Fruit fly (Drosophila melanogaster) whole organism, embryonic: ENCODE results near the gene Vps37B.

ENCODE experiments used
- Ada2b ChIP-seq: fragments of 200-800 bp; sonication (Bioruptor generic); IDR thresholded peaks from 2 replicates; pipeline ENCODE4 v1.3.6; 2022; ENCODE audit warnings: missing biosample characterization, missing genetic modification characterization
- Aef1 ChIP-seq: fragments of 200-800 bp; sonication (Bioruptor generic); IDR thresholded peaks from 3 replicates; pipeline ENCODE4 v1.3.6; 2022; ENCODE audit warnings: missing biosample characterization, missing genetic modification characterization
- Antp ChIP-seq: fragments of 200-800 bp; sonication (Bioruptor generic); optimal IDR thresholded peaks from 3 replicates; lab custom pipeline; 2016; ENCODE audit warnings: missing biosample characterization, missing genetic modification characterization
- Asciz ChIP-seq: fragments of 200-800 bp; sonication (Bioruptor generic); optimal IDR thresholded peaks from 2 replicates; lab custom pipeline; 2017; ENCODE audit warnings: missing biosample characterization, mild to moderate bottlenecking, missing genetic modification characterization, missing genetic modification reagents
- Blimp-1 ChIP-seq: fragments of 200-800 bp; sonication (Bioruptor generic); optimal IDR thresholded peaks from 3 replicates; lab custom pipeline; 2018; ENCODE audit warnings: missing biosample characterization, missing genetic modification characterization, mild to moderate bottlenecking, moderate library complexity, missing genetic modification reagents
- C15 ChIP-seq: fragments of 200-800 bp; sonication (Bioruptor generic); IDR thresholded peaks from 3 replicates; pipeline ENCODE4 v1.3.6; 2022; ENCODE audit warnings: missing biosample characterization, missing genetic modification characterization
- CG1024 ChIP-seq: fragments of 200-800 bp; sonication (Bioruptor generic); IDR thresholded peaks from 2 replicates; pipeline ENCODE4 v1.3.6; 2022; ENCODE audit warnings: missing biosample characterization, missing genetic modification characterization
- CG10462 ChIP-seq: fragments of 200-800 bp; sonication (Bioruptor generic); optimal IDR thresholded peaks from 2 replicates; lab custom pipeline; 2016; ENCODE audit warnings: missing biosample characterization, missing genetic modification characterization
- CG11093 ChIP-seq: fragments of 200-800 bp; sonication (Bioruptor generic); IDR thresholded peaks from 3 replicates; pipeline ENCODE4 v1.3.6; 2022; ENCODE audit warnings: missing biosample characterization, missing genetic modification characterization
- CG11398 ChIP-seq: fragments of 200-800 bp; sonication (Bioruptor generic); optimal IDR thresholded peaks from 2 replicates; lab custom pipeline; 2016; ENCODE audit warnings: missing biosample characterization, missing genetic modification characterization
- CG11560 ChIP-seq: fragments of 200-800 bp; sonication (Bioruptor generic); IDR thresholded peaks from 3 replicates; pipeline ENCODE4 v1.3.6; 2022; ENCODE audit warnings: missing biosample characterization, missing genetic modification characterization
- CG12769 ChIP-seq: fragments of 200-800 bp; sonication (Bioruptor generic); optimal IDR thresholded peaks from 2 replicates; lab custom pipeline; 2019; ENCODE audit warnings: missing biosample characterization, mild to moderate bottlenecking, missing genetic modification characterization, moderate library complexity
- CG14860 ChIP-seq: fragments of 200-800 bp; sonication (Bioruptor generic); IDR thresholded peaks from 3 replicates; pipeline ENCODE4 v1.3.6; 2022; ENCODE audit warnings: missing biosample characterization, missing genetic modification characterization; ENCODE audit not compliant: partially characterized antibody
- CG15514 ChIP-seq: fragments of 200-800 bp; sonication (Bioruptor generic); optimal IDR thresholded peaks from 3 replicates; lab custom pipeline; 2017; ENCODE audit warnings: missing biosample characterization, missing genetic modification characterization, mild to moderate bottlenecking, moderate library complexity, missing genetic modification reagents
- CG1832 ChIP-seq: fragments of 200-800 bp; sonication (Bioruptor generic); optimal IDR thresholded peaks from 2 replicates; lab custom pipeline; 2017; ENCODE audit warnings: missing biosample characterization, mild to moderate bottlenecking, missing genetic modification characterization, inconsistent platforms
- CG2116 ChIP-seq: fragments of 200-800 bp; sonication (Bioruptor generic); optimal IDR thresholded peaks from 3 replicates; lab custom pipeline; 2018; ENCODE audit warnings: missing biosample characterization, mild to moderate bottlenecking, missing genetic modification characterization
- CG32532 ChIP-seq: fragments of 200-800 bp; sonication (Bioruptor generic); IDR thresholded peaks from 2 replicates; pipeline ENCODE4 v1.3.6; 2022; ENCODE audit warnings: missing biosample characterization, missing genetic modification characterization
- CG6765 ChIP-seq: fragments of 200-800 bp; sonication (Bioruptor generic); optimal IDR thresholded peaks from 3 replicates; lab custom pipeline; 2017; ENCODE audit warnings: missing biosample characterization, mild to moderate bottlenecking, missing genetic modification characterization
- CG8089 ChIP-seq: fragments of 200-800 bp; sonication (Bioruptor generic); optimal IDR thresholded peaks from 3 replicates; lab custom pipeline; 2016; ENCODE audit warnings: missing biosample characterization, missing genetic modification characterization
- CG9876 ChIP-seq: fragments of 200-800 bp; sonication (Bioruptor generic); optimal IDR thresholded peaks from 2 replicates; lab custom pipeline; 2016; ENCODE audit warnings: missing biosample characterization, missing genetic modification characterization
- Camta ChIP-seq: fragments of 200-800 bp; sonication (Bioruptor generic); optimal IDR thresholded peaks from 2 replicates; lab custom pipeline; 2016; ENCODE audit warnings: missing biosample characterization, missing genetic modification characterization
- Deaf1 ChIP-seq: fragments of 200-800 bp; optimal IDR thresholded peaks from 3 replicates; lab custom pipeline; 2019; ENCODE audit warnings: missing biosample characterization, mild to moderate bottlenecking, missing genetic modification characterization, moderate library complexity
- Fer3 ChIP-seq: fragments of 200-800 bp; sonication (Bioruptor generic); optimal IDR thresholded peaks from 2 replicates; lab custom pipeline; 2018; ENCODE audit warnings: missing biosample characterization, mild to moderate bottlenecking, missing genetic modification characterization, moderate library complexity
- HLH4C ChIP-seq: fragments of 200-800 bp; sonication (Bioruptor generic); IDR thresholded peaks from 3 replicates; pipeline ENCODE4 v1.3.6; 2022; ENCODE audit warnings: missing biosample characterization, missing genetic modification characterization; ENCODE audit not compliant: partially characterized antibody
- Hr39 ChIP-seq: fragments of >200 bp; optimal IDR thresholded peaks from 2 replicates; lab custom pipeline; 2017
- Mrtf ChIP-seq: fragments of 200-800 bp; sonication (Bioruptor generic); IDR thresholded peaks from 3 replicates; pipeline ENCODE4 v1.3.6; 2022; ENCODE audit warnings: missing biosample characterization, missing genetic modification characterization
- PHDP ChIP-seq: fragments of 200-800 bp; sonication (Bioruptor generic); optimal IDR thresholded peaks from 3 replicates; lab custom pipeline; 2018; ENCODE audit warnings: missing biosample characterization, mild to moderate bottlenecking, missing genetic modification characterization, moderate library complexity
- Sry-δ ChIP-seq: fragments of 200-800 bp; sonication (Bioruptor generic); optimal IDR thresholded peaks from 2 replicates; lab custom pipeline; 2016; ENCODE audit warnings: missing biosample characterization, missing genetic modification characterization
- Stat92E ChIP-seq, 3 experiments: fragments of >200 bp in 2 of 3; fragments of 200-800 bp in 1 of 3; sonication (Bioruptor generic) in 1 of 3; optimal IDR thresholded peaks; 2 replicates each; lab custom pipeline; 2017 to 2019; ENCODE audit warnings: missing biosample characterization in 3 of 3, missing genetic modification characterization in 3 of 3, mild to moderate bottlenecking in 1 of 3, moderate library complexity in 1 of 3
- Taf1 ChIP-seq: fragments of 200-800 bp; sonication (Bioruptor generic); IDR thresholded peaks from 2 replicates; pipeline ENCODE4 v1.3.6; 2022; ENCODE audit warnings: missing biosample characterization, missing genetic modification characterization
- bcd ChIP-seq: fragments of 200-800 bp; sonication (Bioruptor generic); optimal IDR thresholded peaks from 2 replicates; lab custom pipeline; 2017; ENCODE audit warnings: missing biosample characterization, mild to moderate bottlenecking, missing genetic modification characterization
- corto ChIP-seq: fragments of 200-800 bp; sonication (Bioruptor generic); optimal IDR thresholded peaks from 2 replicates; lab custom pipeline; 2016; ENCODE audit warnings: missing biosample characterization, mild to moderate bottlenecking, missing genetic modification characterization, moderate library complexity
- danr ChIP-seq: fragments of 200-800 bp; sonication (Bioruptor generic); IDR thresholded peaks from 2 replicates; pipeline ENCODE4 v1.3.6; 2022; ENCODE audit warnings: missing biosample characterization, missing genetic modification characterization
- disco-r ChIP-seq: fragments of 200-800 bp; sonication (Bioruptor generic); optimal IDR thresholded peaks from 2 replicates; lab custom pipeline; 2016; ENCODE audit warnings: missing biosample characterization, missing genetic modification characterization
- dm ChIP-seq: fragments of 200-800 bp; sonication (Bioruptor generic); optimal IDR thresholded peaks from 3 replicates; lab custom pipeline; 2016; ENCODE audit warnings: missing biosample characterization, missing genetic modification characterization
- exex ChIP-seq: fragments of 200-800 bp; sonication (Bioruptor generic); optimal IDR thresholded peaks from 4 replicates; lab custom pipeline; 2018; ENCODE audit warnings: missing biosample characterization, mild to moderate bottlenecking, missing genetic modification characterization, moderate library complexity
- fd64A ChIP-seq: fragments of 200-800 bp; sonication (Bioruptor generic); optimal IDR thresholded peaks from 3 replicates; lab custom pipeline; 2018; ENCODE audit warnings: missing biosample characterization, mild to moderate bottlenecking, missing genetic modification characterization
- gce ChIP-seq: fragments of 200-800 bp; sonication (Bioruptor generic); IDR thresholded peaks from 3 replicates; pipeline ENCODE4 v1.3.6; 2022; ENCODE audit warnings: missing biosample characterization, missing genetic modification characterization
- gro ChIP-seq: fragments of 200-800 bp; sonication (Bioruptor generic); optimal IDR thresholded peaks from 2 replicates; lab custom pipeline; 2016; ENCODE audit warnings: missing biosample characterization, missing genetic modification characterization
- hth ChIP-seq: fragments of >200 bp; optimal IDR thresholded peaks from 2 replicates; lab custom pipeline; 2017; ENCODE audit warnings: inconsistent platforms
- klu ChIP-seq: fragments of 200-800 bp; sonication (Bioruptor generic); IDR thresholded peaks from 2 replicates; pipeline ENCODE4 v1.3.6; 2022; ENCODE audit warnings: missing biosample characterization, missing genetic modification characterization
- kni ChIP-seq: fragments of 200-800 bp; sonication (Bioruptor generic); optimal IDR thresholded peaks from 3 replicates; lab custom pipeline; 2017; ENCODE audit warnings: mild to moderate bottlenecking, missing biosample characterization, missing genetic modification reagents, missing genetic modification characterization
- lilli ChIP-seq: fragments of 200-800 bp; sonication (Bioruptor generic); optimal IDR thresholded peaks from 3 replicates; lab custom pipeline; 2016; ENCODE audit warnings: missing biosample characterization, missing genetic modification characterization
- pfk ChIP-seq: fragments of 200-800 bp; sonication (Bioruptor generic); optimal IDR thresholded peaks from 2 replicates; lab custom pipeline; 2018; ENCODE audit warnings: missing biosample characterization, mild to moderate bottlenecking, missing genetic modification characterization, moderate library complexity
- phol ChIP-seq: fragments of 200-800 bp; sonication (Bioruptor generic); optimal IDR thresholded peaks from 3 replicates; lab custom pipeline; 2018; ENCODE audit warnings: missing biosample characterization, mild to moderate bottlenecking, missing genetic modification characterization, moderate library complexity
- row ChIP-seq: fragments of 200-800 bp; sonication (Bioruptor generic); IDR thresholded peaks from 3 replicates; pipeline ENCODE4 v1.3.6; 2022; ENCODE audit warnings: missing biosample characterization, missing genetic modification characterization
- sim ChIP-seq: fragments of 200-800 bp; sonication (Bioruptor generic); IDR thresholded peaks from 2 replicates; pipeline ENCODE4 v1.3.6; 2022; ENCODE audit warnings: missing biosample characterization, missing genetic modification characterization
- sr ChIP-seq: fragments of 200-800 bp; sonication (Bioruptor generic); IDR thresholded peaks from 3 replicates; pipeline ENCODE4 v1.3.6; 2022; ENCODE audit warnings: missing biosample characterization, missing genetic modification characterization
- ssp ChIP-seq: fragments of 200-800 bp; sonication (Bioruptor generic); IDR thresholded peaks from 2 replicates; pipeline ENCODE4 v1.3.6; 2022; ENCODE audit warnings: missing biosample characterization, missing genetic modification characterization
- trem ChIP-seq: fragments of 200-800 bp; optimal IDR thresholded peaks from 3 replicates; lab custom pipeline; 2019; ENCODE audit warnings: missing biosample characterization, mild to moderate bottlenecking, missing genetic modification characterization, moderate library complexity

The Vps37B gene

DNA sequence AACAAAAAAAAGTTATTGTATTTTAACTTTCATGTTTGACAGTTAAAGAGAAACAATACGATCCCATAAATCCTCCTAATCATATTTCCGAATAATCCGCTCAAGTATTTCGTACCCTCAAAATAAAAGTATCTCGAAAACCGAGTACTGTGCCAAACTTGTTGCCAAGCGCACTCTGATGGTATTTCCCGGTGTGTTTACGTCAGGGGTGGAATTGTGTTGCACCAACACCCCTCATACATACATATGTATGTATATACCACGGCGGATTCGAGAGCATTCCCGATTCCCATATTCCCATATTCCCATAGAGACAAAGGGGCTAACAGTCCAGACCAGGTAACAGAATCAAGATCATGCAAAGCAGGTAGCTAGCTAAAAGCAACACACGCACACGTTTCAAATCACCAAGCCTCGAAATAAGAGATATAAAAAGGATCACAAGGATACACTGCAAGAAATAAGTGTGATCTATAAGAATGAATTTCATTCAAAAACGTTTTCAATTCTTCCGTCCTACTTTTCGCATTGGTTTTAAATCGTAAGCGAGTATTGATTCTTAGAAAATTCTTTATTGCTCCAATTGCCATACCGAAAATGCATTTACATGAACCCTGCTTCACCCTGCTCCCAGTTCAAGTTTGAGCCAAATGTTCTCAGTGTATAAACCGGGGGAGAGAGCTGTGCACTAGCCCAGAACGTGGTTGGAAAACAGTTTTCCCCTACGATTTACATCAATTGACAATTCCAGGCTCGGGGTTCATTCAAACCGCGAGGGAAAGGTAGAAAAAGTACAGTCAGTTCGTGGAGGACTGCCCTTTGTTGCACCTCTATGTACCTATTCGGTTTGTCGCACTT is 13.8 kb upstream of the Vps37B start (continued):
- TF ChIP-seq row = peak; percentile 87
- no peak for TF ChIP-seq exex (tag; lab: Kevin White, UChicago)
- TF ChIP-seq CG32532 (GFP tag; lab: Robert Waterston, UW) = no peak
- TF ChIP-seq CG14860 (GFP tag; lab: Robert Waterston, UW) = no peak
- TF ChIP-seq CG6765 (GFP tag; lab: Kevin White, UChicago) = no peak
- TF ChIP-seq CG11398 = peak; percentile 74
- no peak for TF ChIP-seq danr (GFP tag; lab: Robert Waterston, UW)
- TF ChIP-seq Aef1 (GFP tag; lab: Robert Waterston, UW) = no peak
- TF ChIP-seq phol (tag; lab: Kevin White, UChicago) = peak; percentile 85
- TF ChIP-seq Stat92E (GFP tag; optimal IDR thresholded peaks at IDR 0.05; lab: Kevin White, UChicago) = peak in 1 of 3 experiments; percentile 92
- TF ChIP-seq CG8089 (GFP tag; lab: Kevin White, UChicago) = peak; percentile 74
- peak; percentile 38 for TF ChIP-seq Sry-δ (GFP tag; lab: Kevin White, UChicago)
- TF ChIP-seq corto (GFP tag; lab: Kevin White, UChicago) = no peak
- peak; percentile 8 for TF ChIP-seq Asciz (GFP tag; lab: Kevin White, UChicago)
- no peak for TF ChIP-seq ssp (GFP tag; lab: Robert Waterston, UW)
- TF ChIP-seq hth (lab: Kevin White, UChicago) = no peak
- no peak for TF ChIP-seq CG11560 (tag; lab: Robert Waterston, UW)
- no peak for TF ChIP-seq Hr39 (lab: Kevin White, UChicago)
- peak; percentile 92 for TF ChIP-seq trem
- TF ChIP-seq PHDP (tag; lab: Kevin White, UChicago) = peak; percentile 8
- peak; percentile 63; the same call in 1 of the 3 replicates for TF ChIP-seq Mrtf (GFP tag; lab: Robert Waterston, UW)
- no peak for TF ChIP-seq Deaf1
- TF ChIP-seq Blimp-1 (GFP tag; lab: Kevin White, UChicago) = peak; percentile 69
- no peak for TF ChIP-seq HLH4C (GFP tag; lab: Robert Waterston, UW)
- TF ChIP-seq Ada2b (GFP tag; lab: Robert Waterston, UW) = no peak
- peak; percentile 97 for TF ChIP-seq kni (GFP tag; lab: Kevin White, UChicago)
- peak; percentile 70; the same call in 1 of the 2 replicates for TF ChIP-seq sim
- TF ChIP-seq Camta (GFP tag; lab: Kevin White, UChicago) = peak; percentile 72
- peak; percentile 38 for TF ChIP-seq disco-r (GFP tag; lab: Kevin White, UChicago)
- TF ChIP-seq C15 = 0 out of 3 replicates have a peak, but pooled peaks have one; percentile 6
- TF ChIP-seq pfk (GFP tag; lab: Kevin White, UChicago) = no peak
- no peak for TF ChIP-seq sr (GFP tag; lab: Robert Waterston, UW)
- peak; percentile 66 for TF ChIP-seq lilli (GFP tag; lab: Kevin White, UChicago)
- peak; percentile 37 for TF ChIP-seq bcd (GFP tag; lab: Kevin White, UChicago)
- TF ChIP-seq gro (GFP tag; lab: Kevin White, UChicago) = no peak
- TF ChIP-seq fd64A (GFP tag; lab: Kevin White, UChicago) = no peak
- peak; percentile 80 for TF ChIP-seq Antp
- TF ChIP-seq CG1024 (GFP tag; lab: Robert Waterston, UW) = no peak
- TF ChIP-seq CG10462 (GFP tag; lab: Kevin White, UChicago) = peak; percentile 71
- TF ChIP-seq Fer3 (tag; lab: Kevin White, UChicago) = no peak
- TF ChIP-seq klu = no peak
- peak; percentile 30 for TF ChIP-seq CG2116 (GFP tag; lab: Kevin White, UChicago)
- TF ChIP-seq Taf1 (GFP tag; lab: Robert Waterston, UW) = no peak
- TF ChIP-seq CG9876 (GFP tag; lab: Kevin White, UChicago) = peak; percentile 6
- TF ChIP-seq CG1832 (GFP tag; lab: Kevin White, UChicago) = no peak
- no peak for TF ChIP-seq gce (GFP tag; lab: Robert Waterston, UW)
- peak; percentile 41; the same call in 1 of the 3 replicates for TF ChIP-seq CG11093 (GFP tag; lab: Robert Waterston, UW)
- TF ChIP-seq CG15514 (GFP tag; lab: Kevin White, UChicago) = no peak
- peak; percentile 53 for TF ChIP-seq dm (GFP tag; lab: Kevin White, UChicago)
- TF ChIP-seq CG12769 (tag; lab: Kevin White, UChicago) = no peak
